Worm (Caenorhabditis elegans) whole organism, L1 larva: ENCODE results near the gene tmed-13.

Source experiments
- C04F5.9 ChIP-seq: sonication (generic microtip); optimal IDR thresholded peaks from 2 replicates; lab custom pipeline; 2016; ENCODE audit warnings: missing genetic modification characterization, missing compliant biosample characterization
- F16B12.6 ChIP-seq: fragments of 150-350 bp; optimal IDR thresholded peaks from 2 replicates; lab custom pipeline; 2014; ENCODE audit warnings: missing biosample characterization, missing genetic modification characterization
- Y116A8C.19 ChIP-seq: sonication (generic microtip); optimal IDR thresholded peaks from 2 replicates; lab custom pipeline; 2016; ENCODE audit warnings: missing compliant biosample characterization, missing genetic modification characterization, borderline replicate concordance
- aly-2 ChIP-seq: fragments of 150-350 bp; optimal IDR thresholded peaks from 2 replicates; lab custom pipeline; 2014; ENCODE audit warnings: missing biosample characterization, missing genetic modification characterization
- blmp-1 ChIP-seq: fragments of 150-350 bp; optimal IDR thresholded peaks from 2 replicates; lab custom pipeline; 2014; ENCODE audit warnings: missing biosample characterization, missing genetic modification characterization
- ceh-63 ChIP-seq: fragments of 200-800 bp; sonication (Bioruptor generic); optimal IDR thresholded peaks from 2 replicates; lab custom pipeline; 2018; ENCODE audit warnings: mild to moderate bottlenecking, missing genetic modification characterization, missing compliant biosample characterization
- ceh-8 ChIP-seq: fragments of 200-800 bp; sonication (Bioruptor generic); optimal IDR thresholded peaks from 2 replicates; lab custom pipeline; 2018; ENCODE audit warnings: mild to moderate bottlenecking, missing genetic modification characterization, moderate library complexity, missing compliant biosample characterization
- ceh-88 ChIP-seq: fragments of 200-800 bp; sonication (Bioruptor generic); IDR thresholded peaks from 2 replicates; pipeline ENCODE4 v1.3.6; 2022; ENCODE audit warnings: missing genetic modification characterization, missing compliant biosample characterization
- dsc-1 ChIP-seq: sonication (generic microtip); optimal IDR thresholded peaks from 2 replicates; lab custom pipeline; 2016; ENCODE audit warnings: mild to moderate bottlenecking, missing genetic modification characterization, missing compliant biosample characterization
- egl-13 ChIP-seq: sonication (generic microtip); optimal IDR thresholded peaks from 2 replicates; lab custom pipeline; 2016; ENCODE audit warnings: missing genotype, missing genetic modification reagents, missing genetic modification characterization, missing compliant biosample characterization
- elt-2 ChIP-seq: sonication (generic microtip); optimal IDR thresholded peaks from 2 replicates; lab custom pipeline; 2016; ENCODE audit warnings: missing genetic modification characterization, mild to moderate bottlenecking, inconsistent platforms, missing compliant biosample characterization, missing genetic modification reagents
- elt-3 ChIP-seq, 6 experiments: fragments of 150-350 bp in 1 of 6; sonication (generic microtip); optimal IDR thresholded peaks; 2 replicates each; lab custom pipeline; 2017 to 2018; ENCODE audit warnings: missing biosample characterization in 6 of 6, missing genetic modification characterization in 6 of 6, inconsistent platforms in 1 of 6
- fos-1 ChIP-seq: fragments of 150-350 bp; optimal IDR thresholded peaks from 2 replicates; lab custom pipeline; 2014; ENCODE audit warnings: missing biosample characterization, missing genetic modification characterization
- grh-1 ChIP-seq: fragments of 200-800 bp; sonication (Bioruptor generic); IDR thresholded peaks from 2 replicates; pipeline ENCODE4 v1.3.6; 2022; ENCODE audit warnings: missing genetic modification reagents, missing genetic modification characterization, missing compliant biosample characterization
- hlh-4 ChIP-seq: sonication (generic microtip); optimal IDR thresholded peaks from 2 replicates; lab custom pipeline; 2016; ENCODE audit warnings: mild to moderate bottlenecking, missing genetic modification characterization, missing compliant biosample characterization
- hpl-2 ChIP-seq: fragments of 150-350 bp; optimal IDR thresholded peaks from 2 replicates; lab custom pipeline; 2014; ENCODE audit warnings: missing biosample characterization, missing genetic modification reagents, missing genetic modification characterization
- irx-1 ChIP-seq: sonication (generic microtip); optimal IDR thresholded peaks from 2 replicates; lab custom pipeline; 2016; ENCODE audit warnings: missing genetic modification characterization, missing compliant biosample characterization
- isw-1 ChIP-seq: fragments of 200-800 bp; sonication (Bioruptor generic); IDR thresholded peaks from 2 replicates; pipeline ENCODE4 v1.3.6; 2022; ENCODE audit warnings: missing genetic modification characterization, missing compliant biosample characterization
- lin-13 ChIP-seq: fragments of 150-350 bp; optimal IDR thresholded peaks from 2 replicates; lab custom pipeline; 2014; ENCODE audit warnings: missing biosample characterization, missing genetic modification reagents, missing genetic modification characterization
- lin-14 ChIP-seq: fragments of 200-800 bp; sonication (Bioruptor generic); optimal IDR thresholded peaks from 2 replicates; lab custom pipeline; 2018; ENCODE audit warnings: mild to moderate bottlenecking, missing genetic modification characterization, moderate library complexity, missing compliant biosample characterization
- lin-15B ChIP-seq: fragments of 150-350 bp; sonication (generic microtip); optimal IDR thresholded peaks from 3 replicates; lab custom pipeline; 2014; ENCODE audit warnings: missing biosample characterization, missing genetic modification characterization
- lin-35 ChIP-seq, 2 experiments: fragments of 150-350 bp; optimal IDR thresholded peaks; 2 replicates each; lab custom pipeline; 2014; ENCODE audit warnings: missing biosample characterization in 2 of 2, missing genetic modification characterization in 2 of 2, missing genetic modification reagents in 2 of 2
- mdl-1 ChIP-seq, 2 experiments: fragments of 150-350 bp; optimal IDR thresholded peaks; 2 replicates each; lab custom pipeline; 2014 to 2017; ENCODE audit warnings: missing biosample characterization in 2 of 2, missing genetic modification characterization in 2 of 2, inconsistent platforms in 1 of 2
- mef-2 ChIP-seq: fragments of 150-350 bp; optimal IDR thresholded peaks from 2 replicates; lab custom pipeline; 2014; ENCODE audit warnings: missing biosample characterization, missing genetic modification characterization
- mep-1 ChIP-seq: fragments of 150-350 bp; optimal IDR thresholded peaks from 2 replicates; lab custom pipeline; 2014; ENCODE audit warnings: missing biosample characterization, missing genetic modification characterization
- nhr-11 ChIP-seq: fragments of 150-350 bp; optimal IDR thresholded peaks from 2 replicates; lab custom pipeline; 2014; ENCODE audit warnings: missing biosample characterization, missing genetic modification characterization
- nhr-12 ChIP-seq: sonication (generic microtip); optimal IDR thresholded peaks from 2 replicates; lab custom pipeline; 2017; ENCODE audit warnings: missing biosample characterization, missing genetic modification characterization
- nhr-19 ChIP-seq: fragments of 200-800 bp; sonication (Bioruptor generic); conservative IDR thresholded peaks from 2 replicates; pipeline ENCODE4 v1.3.6; 2022; ENCODE audit warnings: missing genetic modification characterization, missing compliant biosample characterization
- nhr-237 ChIP-seq: fragments of 150-350 bp; optimal IDR thresholded peaks from 2 replicates; lab custom pipeline; 2014; ENCODE audit warnings: missing biosample characterization, missing genetic modification characterization
- nhr-28 ChIP-seq: fragments of 150-350 bp; optimal IDR thresholded peaks from 2 replicates; lab custom pipeline; 2014; ENCODE audit warnings: missing biosample characterization, missing genetic modification characterization
- nhr-71 ChIP-seq: sonication (generic microtip); optimal IDR thresholded peaks from 2 replicates; lab custom pipeline; 2016; ENCODE audit warnings: mild to moderate bottlenecking, missing genetic modification characterization, moderate library complexity, missing compliant biosample characterization
- nhr-85 ChIP-seq: sonication (generic microtip); peaks from one replicate; lab custom pipeline; 2016; ENCODE audit warnings: missing genetic modification characterization, inconsistent platforms, missing compliant biosample characterization
- pqm-1 ChIP-seq: sonication (generic microtip); optimal IDR thresholded peaks from 3 replicates; lab custom pipeline; 2017; ENCODE audit warnings: missing biosample characterization, missing genetic modification characterization
- rnt-1 ChIP-seq: sonication (generic microtip); optimal IDR thresholded peaks from 2 replicates; lab custom pipeline; 2016; ENCODE audit warnings: mild to moderate bottlenecking, missing genetic modification characterization, moderate library complexity, missing compliant biosample characterization
- skn-1 ChIP-seq: fragments of 150-350 bp; optimal IDR thresholded peaks from 2 replicates; lab custom pipeline; 2014; ENCODE audit warnings: missing biosample characterization, missing genetic modification characterization
- snu-23 ChIP-seq: sonication (generic microtip); optimal IDR thresholded peaks from 2 replicates; lab custom pipeline; 2016; ENCODE audit warnings: missing genetic modification characterization, missing compliant biosample characterization
- sox-4 ChIP-seq: sonication (generic microtip); optimal IDR thresholded peaks from 2 replicates; lab custom pipeline; 2016; ENCODE audit warnings: missing genetic modification characterization, missing compliant biosample characterization
- sup-37 ChIP-seq: fragments of 200-800 bp; sonication (Bioruptor generic); optimal IDR thresholded peaks from 2 replicates; lab custom pipeline; 2018; ENCODE audit warnings: mild to moderate bottlenecking, missing genetic modification characterization, missing compliant biosample characterization
- swsn-7 ChIP-seq: sonication (generic microtip); optimal IDR thresholded peaks from 2 replicates; lab custom pipeline; 2016; ENCODE audit warnings: missing genetic modification characterization, missing compliant biosample characterization
- tlp-1 ChIP-seq: fragments of 150-350 bp; optimal IDR thresholded peaks from 2 replicates; lab custom pipeline; 2014; ENCODE audit warnings: missing biosample characterization, missing genetic modification characterization
- unc-30 ChIP-seq: sonication (generic microtip); optimal IDR thresholded peaks from 2 replicates; lab custom pipeline; 2017; ENCODE audit warnings: missing biosample characterization, missing genetic modification characterization
- unc-62 ChIP-seq: fragments of 150-350 bp; optimal IDR thresholded peaks from 2 replicates; lab custom pipeline; 2014; ENCODE audit warnings: missing biosample characterization, missing genetic modification reagents, missing genetic modification characterization
- unc-86 ChIP-seq: sonication (generic microtip); optimal IDR thresholded peaks from 2 replicates; lab custom pipeline; 2016; ENCODE audit warnings: missing genetic modification characterization, missing compliant biosample characterization
- zip-4 ChIP-seq: fragments of 200-800 bp; sonication (Bioruptor generic); optimal IDR thresholded peaks from 2 replicates; lab custom pipeline; 2018; ENCODE audit warnings: mild to moderate bottlenecking, missing genetic modification characterization, moderate library complexity, missing compliant biosample characterization

Gene tmed-13

ce11 chrIV:6496103-6496502 lies 24.9 kb upstream of the tmed-13 start:
- TF ChIP-seq nhr-85 (tag; lab: Kevin White, UChicago) (peak; percentile 76), mep-1 (tag; lab: Kevin White, UChicago) (peak; percentile 7), nhr-11 (tag; lab: Kevin White, UChicago) (no peak), nhr-28 (tag; lab: Kevin White, UChicago) (no peak), lin-14 (GFP tag; lab: Kevin White, UChicago) (peak; percentile 22)
- TF ChIP-seq, all 84 proteins: peak for 3

ce11 chrIV:6493299-6493698 lies 22.1 kb upstream of the tmed-13 start, which contains the start of gene Y73B6BL.44:
Y73B6BL.44 (plus strand) TSS chrIV:6493599.
- TF ChIP-seq unc-86 = no peak
- TF ChIP-seq ceh-88 = no peak
- TF ChIP-seq lin-15B = no peak
- TF ChIP-seq elt-3 (tag; optimal IDR thresholded peaks at IDR 0.05; lab: Kevin White, UChicago) = no peak
- no peak for TF ChIP-seq Y116A8C.19 (tag; lab: Kevin White, UChicago)
- TF ChIP-seq mdl-1 (tag; optimal IDR thresholded peaks at IDR 0.05; lab: Kevin White, UChicago) = no peak
- TF ChIP-seq elt-2 (tag; lab: Kevin White, UChicago) = no peak
- no peak for TF ChIP-seq swsn-7 (tag; lab: Kevin White, UChicago)
- no peak for TF ChIP-seq C04F5.9 (tag; lab: Kevin White, UChicago)
- TF ChIP-seq nhr-11 (tag; lab: Kevin White, UChicago) = no peak
- TF ChIP-seq, all 84 proteins: peak for 0

DNA sequence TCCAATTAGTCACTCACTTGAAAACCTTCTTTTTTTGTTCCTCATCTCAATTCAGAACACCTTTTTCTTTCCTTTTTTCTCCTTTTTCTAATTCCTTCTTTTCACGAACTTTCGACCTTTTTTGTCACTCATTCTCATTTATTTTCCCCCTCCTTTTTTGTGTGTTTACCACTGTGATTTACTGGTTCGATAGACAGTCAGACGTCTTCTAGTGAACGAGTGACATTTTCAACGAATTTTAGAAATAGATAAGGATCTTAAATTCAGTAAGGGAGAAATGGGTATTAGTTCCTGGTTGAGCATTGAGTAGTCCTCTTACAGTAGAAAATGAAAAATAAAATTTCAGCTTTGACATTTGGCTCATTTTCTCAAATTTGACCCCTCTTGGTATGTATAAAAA lies 20.7 kb upstream of the tmed-13 start:
- no peak for TF ChIP-seq skn-1 (tag; lab: Kevin White, UChicago)
- no peak for TF ChIP-seq mef-2 (tag; lab: Kevin White, UChicago)
- TF ChIP-seq isw-1 (GFP tag; lab: Robert Waterston, UW) = no peak
- no peak for TF ChIP-seq unc-30
- no peak for TF ChIP-seq dsc-1 (tag; lab: Kevin White, UChicago)
- no peak for TF ChIP-seq aly-2
- TF ChIP-seq rnt-1 (tag; lab: Kevin White, UChicago) = no peak
- TF ChIP-seq ceh-8 (GFP tag; lab: Kevin White, UChicago) = no peak
- TF ChIP-seq tlp-1 = no peak
- peak; percentile 77 for TF ChIP-seq nhr-85 (tag; lab: Kevin White, UChicago)
- TF ChIP-seq lin-13 = no peak
- no peak for TF ChIP-seq F16B12.6 (tag; lab: Kevin White, UChicago)
- TF ChIP-seq sox-4 (tag; lab: Kevin White, UChicago) = no peak
- no peak for TF ChIP-seq pqm-1 (tag; lab: Kevin White, UChicago)
- no peak for TF ChIP-seq elt-3 (tag; optimal IDR thresholded peaks at IDR 0.05; lab: Kevin White, UChicago)
- TF ChIP-seq hlh-4 = no peak
- TF ChIP-seq irx-1 = no peak
- no peak for TF ChIP-seq nhr-19 (GFP tag; lab: Robert Waterston, UW)
- TF ChIP-seq ceh-88 = no peak
- peak; percentile 11 for TF ChIP-seq blmp-1 (tag; lab: Kevin White, UChicago)
- no peak for TF ChIP-seq hpl-2 (GFP tag; lab: Kevin White, UChicago)
- TF ChIP-seq unc-62 (GFP tag; lab: Kevin White, UChicago) = no peak
- TF ChIP-seq egl-13 = no peak
- peak; percentile 61 for TF ChIP-seq lin-14 (GFP tag; lab: Kevin White, UChicago)
- TF ChIP-seq, all 84 proteins: peak for 3

DNA sequence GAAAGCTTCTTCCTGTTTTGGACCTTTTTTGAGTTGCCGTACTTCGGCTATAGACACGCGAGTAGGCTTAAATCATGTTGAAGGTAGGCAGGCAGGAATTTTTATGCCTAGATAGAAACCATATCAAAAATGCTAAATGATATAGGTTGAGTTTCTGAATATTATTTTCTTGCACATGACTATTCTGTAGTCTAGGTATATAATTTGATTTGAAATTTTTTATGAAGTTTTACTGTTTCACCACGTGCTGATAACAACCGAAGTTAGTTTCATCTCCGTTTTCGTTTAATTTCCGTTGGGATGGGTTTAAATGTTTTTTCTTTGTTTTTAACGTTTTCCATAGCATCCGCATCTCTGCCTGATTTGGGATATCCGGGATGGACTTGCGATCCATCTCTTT lies 15.9 kb upstream of the tmed-13 start, which contains the start of gene Y73B6BL.37:
Gene Y73B6BL.37, plus strand, starts transcription at position 301 of the 400 bp plus-strand sequence.
- no peak for TF ChIP-seq zip-4 (GFP tag; lab: Kevin White, UChicago)
- TF ChIP-seq sup-37 (GFP tag; lab: Kevin White, UChicago) = no peak
- TF ChIP-seq tlp-1 = no peak
- TF ChIP-seq nhr-71 (tag; lab: Kevin White, UChicago) = no peak
- TF ChIP-seq snu-23 = no peak
- TF ChIP-seq fos-1 (tag; lab: Kevin White, UChicago) = no peak
- no peak for TF ChIP-seq nhr-237 (tag; lab: Kevin White, UChicago)
- TF ChIP-seq ceh-63 = no peak
- no peak for TF ChIP-seq grh-1 (GFP tag; lab: Robert Waterston, UW)
- TF ChIP-seq skn-1 (tag; lab: Kevin White, UChicago) = no peak
- TF ChIP-seq rnt-1 (tag; lab: Kevin White, UChicago) = no peak
- TF ChIP-seq ceh-88 = no peak
- no peak for TF ChIP-seq Y116A8C.19 (tag; lab: Kevin White, UChicago)
- TF ChIP-seq nhr-12 (tag; lab: Kevin White, UChicago) = no peak
- no peak for TF ChIP-seq lin-35 (GFP tag; optimal IDR thresholded peaks at IDR 0.05; lab: Kevin White, UChicago)
